Fruit fly (Drosophila melanogaster): Measurements from ENCODE around the gene CG10600.

Gene CG10600

dm6 chr2L:18843560-18843959 lies 4.1 kb upstream of the CG10600 start:
- TF ChIP-seq CG9705 (GFP tag; optimal IDR thresholded peaks at IDR 0.05) (no peak), Abd-B (GFP tag; optimal IDR thresholded peaks at IDR 0.05) (no peak), sage (GFP tag; optimal IDR thresholded peaks at IDR 0.05) (no peak), Mio (GFP tag; optimal IDR thresholded peaks at IDR 0.05) (no peak), HLH106 (tag; optimal IDR thresholded peaks at IDR 0.05) (no peak), rgr (GFP tag; optimal IDR thresholded peaks at IDR 0.05) (peak; percentile 53), br (GFP tag; optimal IDR thresholded peaks at IDR 0.05) (peak; percentile 73), CrebA (GFP tag; optimal IDR thresholded peaks at IDR 0.05; ENCODE audit: borderline replicate concordance) (no peak), Dfd (GFP tag; optimal IDR thresholded peaks at IDR 0.05) (no peak), foxo (GFP tag; optimal IDR thresholded peaks at IDR 0.05) (peak in 1 of 2 experiments; percentile 53), Vsx2 (GFP tag; optimal IDR thresholded peaks at IDR 0.05; ENCODE audit: partially characterized antibody) (no peak), pan (optimal IDR thresholded peaks at IDR 0.05) (no peak), Jra (GFP tag; optimal IDR thresholded peaks at IDR 0.05) (no peak), fru (GFP tag; optimal IDR thresholded peaks at IDR 0.05) (peak; percentile 51), h (GFP tag; optimal IDR thresholded peaks at IDR 0.05) (peak; percentile 53), dsf (GFP tag; optimal IDR thresholded peaks at IDR 0.05; ENCODE audit: borderline replicate concordance) (no peak), brk (GFP tag; optimal IDR thresholded peaks at IDR 0.05) (no peak), jim (GFP tag; optimal IDR thresholded peaks at IDR 0.05) (no peak), Hnf4 (GFP tag; optimal IDR thresholded peaks at IDR 0.05) (peak; percentile 73), ey (GFP tag; optimal IDR thresholded peaks at IDR 0.05) (peak; percentile 69), lola (GFP tag; optimal IDR thresholded peaks at IDR 0.05) (no peak), OdsH (GFP tag; optimal IDR thresholded peaks at IDR 0.05) (peak; percentile 46)

dm6 chr2L:18841210-18841609 lies 1.7 kb upstream of the CG10600 start, which contains the start of gene CG31752:
Gene CG31752 (minus strand): TSS chr2L:18841310.
- TF ChIP-seq h (GFP tag; optimal IDR thresholded peaks at IDR 0.05) (no peak), CG32264 (GFP tag; optimal IDR thresholded peaks at IDR 0.05) (no peak), Myc (optimal IDR thresholded peaks at IDR 0.05) (no peak), OdsH (GFP tag; optimal IDR thresholded peaks at IDR 0.05) (no peak), rgr (GFP tag; optimal IDR thresholded peaks at IDR 0.05) (no peak), dl (GFP tag; optimal IDR thresholded peaks at IDR 0.05; ENCODE audit: insufficient read depth in 1 of 2, partially characterized antibody in 2 of 2) (no peak), ey (GFP tag; optimal IDR thresholded peaks at IDR 0.05) (no peak), Hnf4 (GFP tag; optimal IDR thresholded peaks at IDR 0.05) (no peak)

DNA sequence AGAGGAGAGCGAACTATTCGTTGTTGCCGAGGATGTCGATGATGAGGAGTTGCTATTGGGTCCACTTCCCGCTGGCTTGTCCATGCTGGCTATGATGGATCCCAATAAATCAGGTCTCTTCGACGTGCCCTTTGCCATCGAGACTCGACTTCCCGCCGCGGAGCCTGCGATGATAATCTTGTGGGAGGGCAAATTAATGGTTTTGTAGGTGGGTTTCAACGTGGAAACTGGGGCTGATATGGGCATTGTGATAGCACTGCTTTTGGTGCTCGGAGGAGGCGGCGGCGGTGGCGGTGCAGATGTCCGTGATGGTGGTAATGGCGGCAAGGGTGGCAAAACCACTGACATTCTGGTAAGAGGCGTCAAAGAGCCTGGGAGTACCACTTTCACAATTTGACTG lies 5.0 kb downstream of the CG10600 start:
- TF ChIP-seq dsf (GFP tag; optimal IDR thresholded peaks at IDR 0.05; ENCODE audit: borderline replicate concordance) (no peak), Hnf4 (GFP tag; optimal IDR thresholded peaks at IDR 0.05) (no peak), jim (GFP tag; optimal IDR thresholded peaks at IDR 0.05) (no peak), Dif (GFP tag; optimal IDR thresholded peaks at IDR 0.05; ENCODE audit: partially characterized antibody) (no peak), foxo (GFP tag; optimal IDR thresholded peaks at IDR 0.05) (no peak), Hr83 (GFP tag; optimal IDR thresholded peaks at IDR 0.05; ENCODE audit: poor library complexity, severe bottlenecking) (no peak), dmrt93B (GFP tag; optimal IDR thresholded peaks at IDR 0.05) (no peak), tai (GFP tag; optimal IDR thresholded peaks at IDR 0.05) (no peak), Hr78 (GFP tag; optimal IDR thresholded peaks at IDR 0.05) (no peak), fru (GFP tag; optimal IDR thresholded peaks at IDR 0.05) (no peak), N (GFP tag; optimal IDR thresholded peaks at IDR 0.05) (no peak), GATAd (GFP tag; optimal IDR thresholded peaks at IDR 0.05) (no peak)

dm6 chr2L:18830587-18831528 lies 8.6 kb downstream of the CG10600 start, which contains the start of the genes CG17597 and ScpX:
Gene CG17597 (minus strand): TSS chr2L:18831153.
Gene ScpX (plus strand): TSS chr2L:18831229.
- TF ChIP-seq h (GFP tag; optimal IDR thresholded peaks at IDR 0.05) (peak; percentile 74), HLH106 (tag; optimal IDR thresholded peaks at IDR 0.05) (peak; percentile 73), Dif (GFP tag; optimal IDR thresholded peaks at IDR 0.05; ENCODE audit: partially characterized antibody) (peak; percentile 71), Sp1 (GFP tag; optimal IDR thresholded peaks at IDR 0.05) (peak; percentile 53), Abd-B (GFP tag; optimal IDR thresholded peaks at IDR 0.05) (no peak), br (GFP tag; optimal IDR thresholded peaks at IDR 0.05) (peak; percentile 63), dsf (GFP tag; optimal IDR thresholded peaks at IDR 0.05; ENCODE audit: borderline replicate concordance) (peak; percentile 49), OdsH (GFP tag; optimal IDR thresholded peaks at IDR 0.05) (peak; percentile 42), Hnf4 (GFP tag; optimal IDR thresholded peaks at IDR 0.05) (peak; percentile 72), jim (GFP tag; optimal IDR thresholded peaks at IDR 0.05) (no peak), fru (GFP tag; optimal IDR thresholded peaks at IDR 0.05) (peak; percentile 61), dl (GFP tag; optimal IDR thresholded peaks at IDR 0.05; ENCODE audit: insufficient read depth in 1 of 2, partially characterized antibody in 2 of 2) (no peak), Vsx2 (GFP tag; optimal IDR thresholded peaks at IDR 0.05; ENCODE audit: partially characterized antibody) (peak; percentile 95), Dfd (GFP tag; optimal IDR thresholded peaks at IDR 0.05) (no peak), pan (optimal IDR thresholded peaks at IDR 0.05) (no peak), brk (GFP tag; optimal IDR thresholded peaks at IDR 0.05) (no peak), ey (GFP tag; optimal IDR thresholded peaks at IDR 0.05) (peak; percentile 54), sage (GFP tag; optimal IDR thresholded peaks at IDR 0.05) (peak; percentile 24), CrebA (GFP tag; optimal IDR thresholded peaks at IDR 0.05; ENCODE audit: borderline replicate concordance) (no peak), Mio (GFP tag; optimal IDR thresholded peaks at IDR 0.05) (no peak), woc (GFP tag; optimal IDR thresholded peaks at IDR 0.05) (peak; percentile 90), CG32264 (GFP tag; optimal IDR thresholded peaks at IDR 0.05) (no peak), dmrt93B (GFP tag; optimal IDR thresholded peaks at IDR 0.05) (no peak), Jra (GFP tag; optimal IDR thresholded peaks at IDR 0.05) (peak; percentile 16), sv (GFP tag; optimal IDR thresholded peaks at IDR 0.05) (peak; percentile 46), rgr (GFP tag; optimal IDR thresholded peaks at IDR 0.05) (peak; percentile 55), CG9705 (GFP tag; optimal IDR thresholded peaks at IDR 0.05) (peak; percentile 56), Myc (optimal IDR thresholded peaks at IDR 0.05) (peak; percentile 100), usp (GFP tag; optimal IDR thresholded peaks at IDR 0.05) (no peak), foxo (GFP tag; optimal IDR thresholded peaks at IDR 0.05) (peak in 1 of 2 experiments; percentile 76), lola (GFP tag; optimal IDR thresholded peaks at IDR 0.05) (no peak), GATAd (GFP tag; optimal IDR thresholded peaks at IDR 0.05) (no peak)
